Fruit fly (Drosophila melanogaster): ENCODE measurements around the gene Mtpalpha.

Gene Mtpalpha

dm6 chr2L:9562713-9563112, 13.9 kb downstream of the Mtpalpha start:
- TF ChIP-seq HLH106 (tag; optimal IDR thresholded peaks at IDR 0.05) (no peak), sv (GFP tag; optimal IDR thresholded peaks at IDR 0.05) (no peak), dmrt93B (GFP tag; optimal IDR thresholded peaks at IDR 0.05) (no peak), ey (GFP tag; optimal IDR thresholded peaks at IDR 0.05) (no peak), N (GFP tag; optimal IDR thresholded peaks at IDR 0.05) (no peak), fru (GFP tag; optimal IDR thresholded peaks at IDR 0.05) (no peak), jim (GFP tag; optimal IDR thresholded peaks at IDR 0.05) (no peak), lola (GFP tag; optimal IDR thresholded peaks at IDR 0.05) (no peak), Dfd (GFP tag; optimal IDR thresholded peaks at IDR 0.05) (no peak), CrebA (GFP tag; optimal IDR thresholded peaks at IDR 0.05; ENCODE audit: borderline replicate concordance) (no peak), tai (GFP tag; optimal IDR thresholded peaks at IDR 0.05) (no peak), Hr78 (GFP tag; optimal IDR thresholded peaks at IDR 0.05) (no peak)

DNA sequence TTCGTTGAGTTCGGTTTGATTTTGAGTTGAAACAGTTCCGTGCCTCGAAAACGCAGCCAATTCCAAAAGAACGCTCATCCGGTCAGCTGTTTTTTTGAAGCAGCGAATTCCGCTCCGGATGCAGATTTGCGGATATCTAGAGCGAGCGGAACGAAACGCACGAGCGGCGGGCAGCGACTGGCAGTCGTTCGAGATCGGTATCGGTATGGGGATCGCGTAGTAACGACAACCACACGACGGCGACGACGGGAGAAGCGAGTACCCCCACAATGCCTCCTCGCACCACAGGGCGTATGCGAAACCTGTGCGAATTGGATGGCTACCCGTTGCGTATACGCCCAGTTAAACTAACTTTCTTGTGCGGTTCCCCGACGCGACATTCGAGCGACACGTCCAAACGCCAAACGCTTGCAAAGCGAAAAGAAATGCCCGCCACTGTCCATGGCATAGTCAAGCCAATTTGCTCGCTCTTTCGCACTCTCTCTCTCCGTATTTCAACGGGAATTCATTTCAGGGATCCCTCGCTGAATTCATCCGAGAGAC, 16.5 kb downstream of the Mtpalpha start:
- no peak for TF ChIP-seq dmrt93B (GFP tag; optimal IDR thresholded peaks at IDR 0.05)

DNA sequence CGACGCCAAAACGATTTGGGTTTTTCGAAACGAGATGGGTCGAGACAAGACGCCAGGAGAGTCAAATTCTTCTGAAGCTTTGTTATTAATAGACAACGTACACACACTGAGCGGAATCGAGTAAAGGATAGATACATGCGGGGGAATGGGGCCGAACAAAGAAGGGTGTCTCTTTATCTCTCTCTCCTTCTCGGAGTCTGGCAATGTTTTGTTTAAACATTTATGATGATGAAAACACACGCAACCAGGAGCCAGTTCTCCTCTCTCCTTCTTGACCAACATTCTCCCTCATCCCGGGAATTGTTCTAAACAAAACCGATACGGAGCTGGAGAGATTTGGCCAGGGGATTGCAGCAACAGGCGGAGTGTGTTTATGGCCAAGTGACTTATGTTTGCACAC, 18.7 kb downstream of the Mtpalpha start:
- TF ChIP-seq CrebA (GFP tag; optimal IDR thresholded peaks at IDR 0.05; ENCODE audit: borderline replicate concordance) (no peak), lola (GFP tag; optimal IDR thresholded peaks at IDR 0.05) (no peak), CG32264 (GFP tag; optimal IDR thresholded peaks at IDR 0.05) (no peak), foxo (GFP tag; optimal IDR thresholded peaks at IDR 0.05) (no peak), pan (optimal IDR thresholded peaks at IDR 0.05) (no peak), CG9705 (GFP tag; optimal IDR thresholded peaks at IDR 0.05) (no peak), N (GFP tag; optimal IDR thresholded peaks at IDR 0.05) (no peak), Vsx2 (GFP tag; optimal IDR thresholded peaks at IDR 0.05; ENCODE audit: partially characterized antibody) (no peak), Dfd (GFP tag; optimal IDR thresholded peaks at IDR 0.05) (no peak), GATAd (GFP tag; optimal IDR thresholded peaks at IDR 0.05) (no peak)

DNA sequence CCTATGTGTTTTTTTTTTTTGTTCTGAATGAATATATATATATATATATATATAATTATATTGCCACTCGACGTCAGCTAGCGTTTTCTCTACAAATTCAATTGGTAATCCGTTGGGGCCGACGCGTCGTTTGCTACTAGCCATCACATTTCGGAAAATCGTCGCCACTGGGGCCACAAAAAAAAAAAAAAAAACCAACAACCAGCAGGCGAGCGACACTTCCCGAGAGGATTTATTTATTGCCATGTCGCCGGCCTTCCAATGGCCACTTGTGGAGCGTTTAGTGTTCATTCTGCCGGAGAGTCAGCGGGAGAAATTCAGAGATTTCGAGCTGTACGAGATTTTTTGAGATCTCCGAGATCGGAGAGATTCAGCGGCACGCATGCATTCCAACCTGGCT, 25.7 kb downstream of the Mtpalpha start:
- TF ChIP-seq HLH106 (tag; optimal IDR thresholded peaks at IDR 0.05) (no peak), psq (GFP tag; optimal IDR thresholded peaks at IDR 0.05) (no peak), jim (GFP tag; optimal IDR thresholded peaks at IDR 0.05) (no peak), usp (GFP tag; optimal IDR thresholded peaks at IDR 0.05) (no peak), Abd-B (GFP tag; optimal IDR thresholded peaks at IDR 0.05) (no peak), dmrt93B (GFP tag; optimal IDR thresholded peaks at IDR 0.05) (no peak), Dif (GFP tag; optimal IDR thresholded peaks at IDR 0.05; ENCODE audit: partially characterized antibody) (no peak), Jra (GFP tag; optimal IDR thresholded peaks at IDR 0.05) (no peak), OdsH (GFP tag; optimal IDR thresholded peaks at IDR 0.05) (no peak), Dfd (GFP tag; optimal IDR thresholded peaks at IDR 0.05) (no peak), CG32264 (GFP tag; optimal IDR thresholded peaks at IDR 0.05) (no peak), tai (GFP tag; optimal IDR thresholded peaks at IDR 0.05) (no peak), sage (GFP tag; optimal IDR thresholded peaks at IDR 0.05) (no peak), brk (GFP tag; optimal IDR thresholded peaks at IDR 0.05) (no peak)

DNA sequence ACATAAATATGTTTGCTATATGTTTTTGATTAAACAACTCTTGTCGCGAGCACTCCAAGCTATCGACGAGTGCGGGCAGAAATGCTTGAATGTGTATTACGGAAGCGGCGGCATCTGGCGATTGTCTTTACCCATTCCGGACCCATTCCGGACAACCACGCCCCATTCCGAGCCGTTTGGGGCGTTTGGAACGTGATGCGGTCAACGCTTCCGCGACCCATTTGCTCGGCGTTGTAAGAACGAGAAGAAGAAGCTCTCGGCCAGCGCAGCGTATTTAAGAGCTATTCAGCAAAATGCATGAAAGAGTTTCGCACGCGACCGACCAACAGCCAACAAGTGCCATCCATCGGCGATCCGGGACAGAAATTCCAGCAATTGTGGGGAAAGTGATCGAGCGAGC, 31.1 kb downstream of the Mtpalpha start, which contains the start of gene CG13114:
Gene CG13114 (plus strand): TSS at position 301 of the 400 bp plus-strand sequence.
- TF ChIP-seq brk (GFP tag; optimal IDR thresholded peaks at IDR 0.05) (no peak), lola (GFP tag; optimal IDR thresholded peaks at IDR 0.05) (no peak), Dfd (GFP tag; optimal IDR thresholded peaks at IDR 0.05) (no peak), HLH106 (tag; optimal IDR thresholded peaks at IDR 0.05) (no peak)

- TF ChIP-seq CrebA (GFP tag; optimal IDR thresholded peaks at IDR 0.05; ENCODE audit: borderline replicate concordance) (no peak), N (GFP tag; optimal IDR thresholded peaks at IDR 0.05) (no peak), Jra (GFP tag; optimal IDR thresholded peaks at IDR 0.05) (no peak), woc (GFP tag; optimal IDR thresholded peaks at IDR 0.05) (no peak), ey (GFP tag; optimal IDR thresholded peaks at IDR 0.05) (no peak), foxo (GFP tag; optimal IDR thresholded peaks at IDR 0.05) (no peak), CG32264 (GFP tag; optimal IDR thresholded peaks at IDR 0.05) (no peak), psq (GFP tag; optimal IDR thresholded peaks at IDR 0.05) (no peak), lola (GFP tag; optimal IDR thresholded peaks at IDR 0.05) (no peak), sv (GFP tag; optimal IDR thresholded peaks at IDR 0.05) (no peak), h (GFP tag; optimal IDR thresholded peaks at IDR 0.05) (no peak), CG9705 (GFP tag; optimal IDR thresholded peaks at IDR 0.05) (no peak), Dfd (GFP tag; optimal IDR thresholded peaks at IDR 0.05) (no peak), tai (GFP tag; optimal IDR thresholded peaks at IDR 0.05) (no peak), pan (optimal IDR thresholded peaks at IDR 0.05) (no peak), dsf (GFP tag; optimal IDR thresholded peaks at IDR 0.05; ENCODE audit: borderline replicate concordance) (no peak), dmrt93B (GFP tag; optimal IDR thresholded peaks at IDR 0.05) (no peak), Vsx2 (GFP tag; optimal IDR thresholded peaks at IDR 0.05; ENCODE audit: partially characterized antibody) (no peak)
Observed at dm6 chr2L:9543871-9544270, 32.7 kb downstream of the Mtpalpha start, which contains the start of gene CG13113. TSS of gene CG13113 (plus strand) at chr2L:9544171.
